Fruit fly (Drosophila melanogaster): Measurements from ENCODE around the gene pb.
A peak's percentile ranks its signal among the peaks of the same experiment; 100 is the strongest.

dm6 chr3R:6674548-6674947 is 67.3 kb downstream of the pb start:
- TF ChIP-seq Sox15 (GFP tag; optimal IDR thresholded peaks at IDR 0.05), result no peak
- peak; percentile 38 for TF ChIP-seq CG10631 (GFP tag; optimal IDR thresholded peaks at IDR 0.05)
- peak; percentile 46 for TF ChIP-seq Met (GFP tag; optimal IDR thresholded peaks at IDR 0.05)
- TF ChIP-seq CG6792 (GFP tag; optimal IDR thresholded peaks at IDR 0.05), result peak; percentile 21
- no peak for TF ChIP-seq fd59A (GFP tag; optimal IDR thresholded peaks at IDR 0.05)
- TF ChIP-seq Sox102F (GFP tag; optimal IDR thresholded peaks at IDR 0.05), result peak; percentile 14
- TF ChIP-seq Smox (GFP tag; optimal IDR thresholded peaks at IDR 0.05), result peak; percentile 15
- no peak for TF ChIP-seq vri (GFP tag; optimal IDR thresholded peaks at IDR 0.05)
- no peak for TF ChIP-seq CG11762 (GFP tag; optimal IDR thresholded peaks at IDR 0.05; ENCODE audit: insufficient read depth)
- peak; percentile 9 for TF ChIP-seq Sox14 (GFP tag; optimal IDR thresholded peaks at IDR 0.05)
- no peak for TF ChIP-seq lz (GFP tag; optimal IDR thresholded peaks at IDR 0.05)
